Worm (Caenorhabditis elegans): ENCODE data around the gene ssp-35.

Gene ssp-35

ce11 chrV:12287667-12288066 lies 24.0 kb upstream of the ssp-35 start:
- TF ChIP-seq ceh-91 (GFP tag; IDR thresholded peaks at IDR 0.05) (no peak), hmg-20 (GFP tag; IDR thresholded peaks at IDR 0.05) (no peak), unc-130 (GFP tag; optimal IDR thresholded peaks at IDR 0.05) (no peak), F57A8.1 (GFP tag; optimal IDR thresholded peaks at IDR 0.05) (no peak), F33H1.4 (GFP tag; IDR thresholded peaks at IDR 0.05) (no peak), athp-1 (tag; optimal IDR thresholded peaks at IDR 0.05) (no peak), Y56A3A.18 (GFP tag; IDR thresholded peaks at IDR 0.05) (no peak), B0261.1 (tag; optimal IDR thresholded peaks at IDR 0.05) (no peak), F37B4.10 (GFP tag; IDR thresholded peaks at IDR 0.05) (no peak), K11D2.4 (GFP tag; IDR thresholded peaks at IDR 0.05) (no peak), Y79H2A.3 (GFP tag; conservative IDR thresholded peaks at IDR 0.05) (no peak), ets-4 (GFP tag; optimal IDR thresholded peaks at IDR 0.05) (no peak), egl-44 (GFP tag; IDR thresholded peaks at IDR 0.05) (no peak), lsl-1 (GFP tag; optimal IDR thresholded peaks at IDR 0.05) (no peak), tbp1 (GFP tag; optimal IDR thresholded peaks at IDR 0.05) (no peak)

ce11 chrV:12283187-12283586 lies 19.6 kb upstream of the ssp-35 start, which contains the start of gene F55C5.10:
TSS of gene F55C5.10 (plus strand) at chrV:12283487.
- no peak for TF ChIP-seq F39B2.1 (GFP tag; IDR thresholded peaks at IDR 0.05)
- no peak for TF ChIP-seq B0035.1 (tag; optimal IDR thresholded peaks at IDR 0.05)
- no peak for TF ChIP-seq bed-2 (GFP tag; IDR thresholded peaks at IDR 0.05)
- no peak for TF ChIP-seq pbrm-1 (GFP tag; IDR thresholded peaks at IDR 0.05)
- TF ChIP-seq C17E4.6 (GFP tag; IDR thresholded peaks at IDR 0.05) = no peak
- TF ChIP-seq him-1 (tag; optimal IDR thresholded peaks at IDR 0.05) = no peak
- TF ChIP-seq ztf-25 (GFP tag; IDR thresholded peaks at IDR 0.05) = no peak

ce11 chrV:12281508-12281907 lies 17.9 kb upstream of the ssp-35 start:
- no peak for TF ChIP-seq nhr-80 (tag; optimal IDR thresholded peaks at IDR 0.05)
- TF ChIP-seq hmg-20 (GFP tag; IDR thresholded peaks at IDR 0.05) = no peak
- no peak for TF ChIP-seq him-1 (tag; optimal IDR thresholded peaks at IDR 0.05)
- TF ChIP-seq nhr-179 (tag; optimal IDR thresholded peaks at IDR 0.05) = no peak
- no peak for TF ChIP-seq C06A6.2 (GFP tag; conservative IDR thresholded peaks at IDR 0.05)
- no peak for TF ChIP-seq Y53F4B.3 (GFP tag; IDR thresholded peaks at IDR 0.05)
- no peak for TF ChIP-seq athp-1 (tag; optimal IDR thresholded peaks at IDR 0.05)
- TF ChIP-seq ceh-40 (GFP tag; IDR thresholded peaks at IDR 0.05) = no peak
- no peak for TF ChIP-seq F37B4.10 (GFP tag; IDR thresholded peaks at IDR 0.05)
- no peak for TF ChIP-seq B0019.2 (GFP tag; conservative IDR thresholded peaks at IDR 0.05)
- TF ChIP-seq B0336.3 (GFP tag; IDR thresholded peaks at IDR 0.05) = no peak
- no peak for TF ChIP-seq ceh-27 (GFP tag; optimal IDR thresholded peaks at IDR 0.05)
- no peak for TF ChIP-seq ztf-18 (tag; optimal IDR thresholded peaks at IDR 0.05)
- TF ChIP-seq mel-28 (tag; optimal IDR thresholded peaks at IDR 0.05; ENCODE audit: borderline replicate concordance) = no peak

- TF ChIP-seq F39B2.1 (GFP tag; IDR thresholded peaks at IDR 0.05) = no peak
- no peak for TF ChIP-seq ztf-22 (GFP tag; optimal IDR thresholded peaks at IDR 0.05)
- no peak for TF ChIP-seq efl-1 (GFP tag; optimal IDR thresholded peaks at IDR 0.05)
- no peak for TF ChIP-seq madf-8 (GFP tag; conservative IDR thresholded peaks at IDR 0.05)
- TF ChIP-seq nhr-179 (tag; optimal IDR thresholded peaks at IDR 0.05) = no peak
- TF ChIP-seq F10E7.11 (tag; optimal IDR thresholded peaks at IDR 0.05) = no peak
- no peak for TF ChIP-seq him-1 (tag; optimal IDR thresholded peaks at IDR 0.05)
- TF ChIP-seq C06A6.2 (GFP tag; conservative IDR thresholded peaks at IDR 0.05) = no peak
- TF ChIP-seq attf-5 (GFP tag; optimal IDR thresholded peaks at IDR 0.05) = no peak
- TF ChIP-seq ZK185.1 (tag; optimal IDR thresholded peaks at IDR 0.05; ENCODE audit: poor library complexity, severe bottlenecking) = no peak
- no peak for TF ChIP-seq mcd-1 (GFP tag; IDR thresholded peaks at IDR 0.05)
- no peak for TF ChIP-seq snpc-3.4 (tag; optimal IDR thresholded peaks at IDR 0.05)
- no peak for TF ChIP-seq ekl-4 (GFP tag; IDR thresholded peaks at IDR 0.05)
- TF ChIP-seq unc-62 (GFP tag; optimal IDR thresholded peaks at IDR 0.05) = no peak
- TF ChIP-seq lir-1 (GFP tag; conservative IDR thresholded peaks at IDR 0.05) = no peak
- TF ChIP-seq sea-2 (GFP tag; IDR thresholded peaks at IDR 0.05) = no peak
Observed at ce11 chrV:12276946-12277345, 13.3 kb upstream of the ssp-35 start, which contains the start of gene bnc-1. TSS of gene bnc-1 (minus strand) at chrV:12277046.
